Worm (Caenorhabditis elegans): ENCODE results near the gene cyp-13A10.

DNA sequence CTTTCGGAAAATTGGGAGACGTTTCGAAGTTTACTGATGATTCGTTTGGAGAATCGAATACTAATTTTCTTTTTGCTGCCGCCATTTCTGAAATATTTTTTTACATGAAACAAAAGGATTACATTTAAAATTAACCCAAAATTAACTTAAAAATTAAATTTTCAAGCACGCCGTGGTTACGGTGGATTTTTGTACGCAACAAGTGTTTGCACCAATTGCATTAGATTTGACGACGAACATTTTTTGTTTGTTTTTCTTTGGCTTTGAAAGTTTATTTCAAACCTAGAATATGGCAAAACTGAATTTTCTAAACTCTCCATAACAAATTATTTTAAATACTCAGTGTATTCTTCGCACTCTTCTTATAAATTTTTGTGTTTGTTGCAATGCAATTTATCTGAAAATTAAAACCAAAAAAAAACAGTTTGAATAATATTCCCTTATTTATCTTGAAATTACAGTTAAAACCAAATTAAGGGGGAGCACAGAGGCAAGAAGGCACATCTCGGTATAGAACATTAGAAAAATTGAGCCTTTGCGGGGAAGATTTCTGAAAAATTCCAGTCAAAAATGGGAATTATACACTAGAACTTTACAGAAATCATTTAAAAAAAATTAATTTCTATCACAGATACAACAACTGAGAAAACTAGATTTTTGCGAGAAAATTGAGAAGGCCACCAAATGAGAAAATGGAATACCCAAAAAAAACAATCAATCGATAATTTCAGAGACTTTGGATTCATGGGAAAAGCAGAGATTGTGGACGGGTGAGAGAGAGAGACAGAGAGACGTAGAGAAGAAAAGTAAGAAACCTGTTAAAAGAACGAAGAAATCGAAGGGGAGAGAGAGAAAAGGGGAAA is 45.4 kb downstream of the cyp-13A10 start, which contains the start of gene hal-3:
- TF ChIP-seq ama-1 (optimal IDR thresholded peaks at IDR 0.05): no peak
- TF ChIP-seq flt-1 (GFP tag; IDR thresholded peaks at IDR 0.05): no peak
- no peak for TF ChIP-seq B0310.2 (tag; optimal IDR thresholded peaks at IDR 0.05)
- TF ChIP-seq ets-7 (tag; optimal IDR thresholded peaks at IDR 0.05): no peak
- TF ChIP-seq pes-1 (GFP tag; IDR thresholded peaks at IDR 0.05): no peak
- TF ChIP-seq ceh-13 (GFP tag; optimal IDR thresholded peaks at IDR 0.05): no peak
- no peak for TF ChIP-seq scrt-1 (GFP tag; IDR thresholded peaks at IDR 0.05)
- TF ChIP-seq hmg-4 (GFP tag; optimal IDR thresholded peaks at IDR 0.05): no peak
- TF ChIP-seq aly-1 (tag; optimal IDR thresholded peaks at IDR 0.05): no peak

All from whole organism, early embryonic.